Worm (Caenorhabditis elegans) whole organism, L2 larva: ENCODE results near the gene K02E7.11.
"Not testable (repeated sequence)": the region's sequence is repeated elsewhere in the genome, so short reads cannot be mapped to it uniquely, and the experiment has no call there.

Source experiments
- C34F6.9 ChIP-seq: fragments of 150-350 bp; optimal IDR thresholded peaks from 2 replicates; lab custom pipeline; 2014; ENCODE audit warnings: missing biosample characterization, missing genetic modification characterization
- F13H6.1 ChIP-seq: sonication (generic microtip); optimal IDR thresholded peaks from 2 replicates; lab custom pipeline; 2016; ENCODE audit warnings: missing genetic modification characterization, missing compliant biosample characterization
- R02D3.7 ChIP-seq: fragments of 150-350 bp; optimal IDR thresholded peaks from 2 replicates; lab custom pipeline; 2014; ENCODE audit warnings: missing biosample characterization, missing genetic modification characterization
- ZK546.5 ChIP-seq: sonication (generic microtip); optimal IDR thresholded peaks from 2 replicates; lab custom pipeline; 2017; ENCODE audit warnings: missing biosample characterization, missing genetic modification characterization
- aly-2 ChIP-seq: fragments of 150-350 bp; optimal IDR thresholded peaks from 2 replicates; lab custom pipeline; 2014; ENCODE audit warnings: missing biosample characterization, missing genetic modification characterization
- ama-1 ChIP-seq: fragments of 150-350 bp; optimal IDR thresholded peaks from 2 replicates; lab custom pipeline; 2018; ENCODE audit warnings: inconsistent platforms
- blmp-1 ChIP-seq: sonication (generic microtip); optimal IDR thresholded peaks from 2 replicates; lab custom pipeline; 2017; ENCODE audit warnings: missing genetic modification characterization, mild to moderate bottlenecking, missing compliant biosample characterization, antibody characterized with exemption, moderate library complexity; ENCODE audit not compliant: insufficient read depth
- ceh-16 ChIP-seq: fragments of 150-350 bp; optimal IDR thresholded peaks from 2 replicates; lab custom pipeline; 2014; ENCODE audit warnings: missing biosample characterization, missing genetic modification characterization
- ceh-82 ChIP-seq: fragments of 150-350 bp; optimal IDR thresholded peaks from 2 replicates; lab custom pipeline; 2014; ENCODE audit warnings: missing biosample characterization, missing genetic modification characterization
- elt-1 ChIP-seq: fragments of 150-350 bp; optimal IDR thresholded peaks from 2 replicates; lab custom pipeline; 2014; ENCODE audit warnings: missing biosample characterization, missing genetic modification characterization
- elt-3 ChIP-seq: sonication (generic microtip); optimal IDR thresholded peaks from 2 replicates; lab custom pipeline; 2017; ENCODE audit warnings: missing biosample characterization, missing genetic modification characterization
- fos-1 ChIP-seq: fragments of 150-350 bp; optimal IDR thresholded peaks from 2 replicates; lab custom pipeline; 2014; ENCODE audit warnings: missing biosample characterization, missing genetic modification characterization
- gmeb-1 ChIP-seq: fragments of 150-350 bp; optimal IDR thresholded peaks from 2 replicates; lab custom pipeline; 2014; ENCODE audit warnings: missing biosample characterization, missing genetic modification characterization
- lin-11 ChIP-seq: fragments of 150-350 bp; sonication (generic microtip); optimal IDR thresholded peaks from 2 replicates; lab custom pipeline; 2014; ENCODE audit warnings: missing biosample characterization, missing genetic modification characterization, inconsistent platforms, mixed read lengths
- lin-13 ChIP-seq: fragments of 150-350 bp; optimal IDR thresholded peaks from 2 replicates; lab custom pipeline; 2014; ENCODE audit warnings: missing biosample characterization, missing genetic modification reagents, missing genetic modification characterization
- lsy-2 ChIP-seq, 2 experiments: fragments of 150-350 bp in 1 of 2; sonication (generic microtip) in 1 of 2; optimal IDR thresholded peaks; 2 replicates each; lab custom pipeline; 2014 to 2017; ENCODE audit warnings: missing biosample characterization in 2 of 2, missing genetic modification characterization in 2 of 2
- mab-5 ChIP-seq: fragments of 150-350 bp; optimal IDR thresholded peaks from 2 replicates; lab custom pipeline; 2014; ENCODE audit warnings: missing biosample characterization, missing genetic modification characterization
- mbf-1 ChIP-seq: sonication (generic microtip); optimal IDR thresholded peaks from 2 replicates; lab custom pipeline; 2017; ENCODE audit warnings: missing biosample characterization, missing genetic modification characterization
- mdl-1 ChIP-seq, 2 experiments: fragments of 150-350 bp in 1 of 2; sonication (generic microtip) in 1 of 2; optimal IDR thresholded peaks; 2 replicates each; lab custom pipeline; 2017; ENCODE audit warnings: missing biosample characterization in 2 of 2, missing genetic modification characterization in 2 of 2
- nhr-12 ChIP-seq: fragments of 150-350 bp; optimal IDR thresholded peaks from 2 replicates; lab custom pipeline; 2014; ENCODE audit warnings: missing biosample characterization, missing genetic modification characterization
- nhr-129 ChIP-seq: fragments of 150-350 bp; optimal IDR thresholded peaks from 2 replicates; lab custom pipeline; 2014; ENCODE audit warnings: missing biosample characterization, missing genetic modification characterization
- nhr-21 ChIP-seq: fragments of 150-350 bp; optimal IDR thresholded peaks from 2 replicates; lab custom pipeline; 2014; ENCODE audit warnings: missing biosample characterization, missing genetic modification characterization
- nhr-237 ChIP-seq: fragments of 150-350 bp; optimal IDR thresholded peaks from 2 replicates; lab custom pipeline; 2014; ENCODE audit warnings: missing biosample characterization, missing genetic modification characterization
- nhr-6 ChIP-seq: fragments of 150-350 bp; optimal IDR thresholded peaks from 2 replicates; lab custom pipeline; 2014; ENCODE audit warnings: missing biosample characterization, missing genetic modification characterization
- nhr-77 ChIP-seq: fragments of 150-350 bp; optimal IDR thresholded peaks from 2 replicates; lab custom pipeline; 2014; ENCODE audit warnings: missing biosample characterization, missing genetic modification characterization
- sem-4 ChIP-seq: fragments of 150-350 bp; optimal IDR thresholded peaks from 2 replicates; lab custom pipeline; 2014; ENCODE audit warnings: missing biosample characterization, missing genetic modification reagents, missing genetic modification characterization
- sma-3 ChIP-seq: sonication (generic microtip); optimal IDR thresholded peaks from 2 replicates; lab custom pipeline; 2016; ENCODE audit warnings: missing genetic modification reagents, missing genetic modification characterization, missing compliant biosample characterization
- sma-9 ChIP-seq, 2 experiments: fragments of 150-350 bp in 1 of 2; sonication (generic microtip) in 1 of 2; optimal IDR thresholded peaks; 2 replicates each; lab custom pipeline; 2014 to 2016; ENCODE audit warnings: missing genetic modification characterization in 2 of 2, mild to moderate bottlenecking in 1 of 2, missing biosample characterization in 1 of 2, missing compliant biosample characterization in 1 of 2, missing genetic modification reagents in 1 of 2, moderate library complexity in 1 of 2
- snpc-4 ChIP-seq: fragments of 150-350 bp; optimal IDR thresholded peaks from 2 replicates; lab custom pipeline; 2014; ENCODE audit warnings: missing biosample characterization, missing genetic modification characterization
- unc-39 ChIP-seq: fragments of 150-350 bp; optimal IDR thresholded peaks from 2 replicates; lab custom pipeline; 2014; ENCODE audit warnings: missing biosample characterization, missing genetic modification characterization
- unc-62 ChIP-seq: fragments of 150-350 bp; optimal IDR thresholded peaks from 2 replicates; lab custom pipeline; 2014; ENCODE audit warnings: missing biosample characterization, missing genetic modification reagents, missing genetic modification characterization
- zag-1 ChIP-seq: fragments of 150-350 bp; optimal IDR thresholded peaks from 2 replicates; lab custom pipeline; 2014; ENCODE audit warnings: missing biosample characterization, missing genetic modification characterization
- ztf-1 ChIP-seq: fragments of 200-800 bp; sonication (Bioruptor generic); conservative IDR thresholded peaks from 2 replicates; pipeline ENCODE4 v1.3.6; 2022; ENCODE audit warnings: missing genetic modification characterization, missing compliant biosample characterization
- ztf-11 ChIP-seq: sonication (generic microtip); optimal IDR thresholded peaks from 2 replicates; lab custom pipeline; 2017; ENCODE audit warnings: missing biosample characterization, missing genetic modification characterization

K02E7.11 gene

ce11 chrII:1070875-1071274 lies 4.4 kb downstream of the K02E7.11 start, which contains the start of gene K02E7.12:
TSS of gene K02E7.12 (plus strand) at chrII:1071175.
- TF ChIP-seq unc-62 (no peak), C34F6.9 (no peak), nhr-237 (tag; lab: Kevin White, UChicago) (no peak), lsy-2 (tag; optimal IDR thresholded peaks at IDR 0.05; lab: Kevin White, UChicago) (no peak), lin-13 (GFP tag; lab: Kevin White, UChicago) (no peak), sma-3 (GFP tag; lab: Kevin White, UChicago) (no peak), aly-2 (tag; lab: Kevin White, UChicago) (no peak), snpc-4 (tag; lab: Kevin White, UChicago) (no peak), elt-3 (tag; lab: Kevin White, UChicago) (no peak), ztf-1 (GFP tag; lab: Robert Waterston, UW) (no peak), mab-5 (no peak), ama-1 (lab: Kevin White, UChicago) (no peak), sma-9 (GFP tag; optimal IDR thresholded peaks at IDR 0.05; lab: Kevin White, UChicago) (no peak), sma-9 (tag; optimal IDR thresholded peaks at IDR 0.05; lab: Kevin White, UChicago) (no peak), nhr-12 (tag; lab: Kevin White, UChicago) (no peak), R02D3.7 (tag; lab: Kevin White, UChicago) (no peak), nhr-129 (tag; lab: Kevin White, UChicago) (no peak), sem-4 (no peak)
- TF ChIP-seq, all 48 proteins: peak for 0

- TF ChIP-seq elt-1 (tag; lab: Kevin White, UChicago) (no peak), zag-1 (tag; lab: Kevin White, UChicago) (no peak), lin-13 (GFP tag; lab: Kevin White, UChicago) (no peak), sma-3 (GFP tag; lab: Kevin White, UChicago) (no peak)
- TF ChIP-seq, all 48 proteins: peak for 0
These were observed 8.4 kb downstream of the K02E7.11 start, which contains the start of gene K02E7.10 for ce11 chrII:1066907-1067306. TSS of gene K02E7.10 (minus strand) at chrII:1067007.

- TF ChIP-seq zag-1 (tag; lab: Kevin White, UChicago) (no peak), nhr-12 (tag; lab: Kevin White, UChicago) (no peak), ZK546.5 (no peak), R02D3.7 (tag; lab: Kevin White, UChicago) (no peak), nhr-6 (no peak), mdl-1 (tag; optimal IDR thresholded peaks at IDR 0.05; lab: Kevin White, UChicago) (no peak), fos-1 (tag; lab: Kevin White, UChicago) (peak; percentile 12)
These were observed 11.4 kb downstream of the K02E7.11 start for ce11 chrII:1063926-1064325.

ce11 chrII:1060702-1061101 lies 14.6 kb downstream of the K02E7.11 start, which contains the start of gene btb-10:
TSS of gene btb-10 (minus strand) at chrII:1060802.
- TF ChIP-seq ceh-16 (tag; lab: Kevin White, UChicago); aly-2 (tag; lab: Kevin White, UChicago); ztf-11: not testable (repeated sequence)

- peak; percentile 34 for TF ChIP-seq sma-9 (GFP tag; optimal IDR thresholded peaks at IDR 0.05; lab: Kevin White, UChicago)
- no peak for TF ChIP-seq sma-9 (tag; optimal IDR thresholded peaks at IDR 0.05; lab: Kevin White, UChicago)
- TF ChIP-seq F13H6.1 = peak; percentile 11
- peak; percentile 14 for TF ChIP-seq sma-3 (GFP tag; lab: Kevin White, UChicago)
- no peak for TF ChIP-seq gmeb-1
- TF ChIP-seq fos-1 (tag; lab: Kevin White, UChicago) = peak; percentile 77
These were observed 18.5 kb downstream of the K02E7.11 start for ce11 chrII:1056844-1057243.

ce11 chrII:1054724-1055123 lies 20.6 kb downstream of the K02E7.11 start, which contains the start of gene K02E7.7:
TSS of gene K02E7.7 (plus strand) at chrII:1055024.
- TF ChIP-seq blmp-1; unc-39; ceh-82 (tag; lab: Kevin White, UChicago): not testable (repeated sequence)

- no peak for TF ChIP-seq lin-13 (GFP tag; lab: Kevin White, UChicago)
- no peak for TF ChIP-seq F13H6.1
- no peak for TF ChIP-seq lin-11 (tag; lab: Kevin White, UChicago)
- no peak for TF ChIP-seq nhr-21 (tag; lab: Kevin White, UChicago)
- no peak for TF ChIP-seq mbf-1 (tag; lab: Kevin White, UChicago)
- TF ChIP-seq nhr-12 (tag; lab: Kevin White, UChicago) = no peak
- no peak for TF ChIP-seq zag-1 (tag; lab: Kevin White, UChicago)
- no peak for TF ChIP-seq ceh-82 (tag; lab: Kevin White, UChicago)
- TF ChIP-seq nhr-77 (tag; lab: Kevin White, UChicago) = no peak
These were observed 25.5 kb downstream of the K02E7.11 start, which contains the start of gene fbxb-40 for ce11 chrII:1049849-1050248. TSS of gene fbxb-40 (minus strand) at chrII:1049949.
